Fruit fly (Drosophila melanogaster): ENCODE data around the gene ush.
A peak's percentile ranks its signal among the peaks of the same experiment; 100 is the strongest.

ush gene

dm6 chr2L:468745-469358, 7.2 kb upstream of the ush start (continued):
- TF ChIP-seq tio (GFP tag; optimal IDR thresholded peaks at IDR 0.05), result peak; percentile 55
- TF ChIP-seq Awh (GFP tag; IDR thresholded peaks at IDR 0.05), result peak; percentile 76
- TF ChIP-seq CG17186 (GFP tag; optimal IDR thresholded peaks at IDR 0.05), result peak; percentile 35
- TF ChIP-seq Xbp1 (GFP tag; optimal IDR thresholded peaks at IDR 0.05), result peak; percentile 72
- TF ChIP-seq Ravus (GFP tag; IDR thresholded peaks at IDR 0.05), result peak; percentile 31
- peak; percentile 76 for TF ChIP-seq Rfx (GFP tag; IDR thresholded peaks at IDR 0.05)
- TF ChIP-seq CG8388 (GFP tag; optimal IDR thresholded peaks at IDR 0.05), result peak; percentile 68
- peak; percentile 60 for TF ChIP-seq CG9932 (GFP tag; IDR thresholded peaks at IDR 0.05)
- TF ChIP-seq CHES-1-like (GFP tag; optimal IDR thresholded peaks at IDR 0.05), result peak; percentile 77
- peak; percentile 45 for TF ChIP-seq CG3163 (GFP tag; optimal IDR thresholded peaks at IDR 0.05)
- peak; percentile 55 for TF ChIP-seq CG9876 (GFP tag; optimal IDR thresholded peaks at IDR 0.05)
- peak; percentile 54 for TF ChIP-seq psq (GFP tag; optimal IDR thresholded peaks at IDR 0.05)
- peak; percentile 58 for TF ChIP-seq CG11398 (GFP tag; optimal IDR thresholded peaks at IDR 0.05)
- TF ChIP-seq Myb (GFP tag; optimal IDR thresholded peaks at IDR 0.05), result peak; percentile 66
- peak; percentile 72 for TF ChIP-seq CG16779 (GFP tag; IDR thresholded peaks at IDR 0.05)
- TF ChIP-seq dm (GFP tag; optimal IDR thresholded peaks at IDR 0.05), result peak; percentile 52
- peak; percentile 56 for TF ChIP-seq tap (tag; optimal IDR thresholded peaks at IDR 0.05)
- no peak for TF ChIP-seq CG34224 (GFP tag; IDR thresholded peaks at IDR 0.05; ENCODE audit: partially characterized antibody)
- TF ChIP-seq btn (GFP tag; optimal IDR thresholded peaks at IDR 0.05), result peak; percentile 41
- TF ChIP-seq chinmo (GFP tag; IDR thresholded peaks at IDR 0.05; ENCODE audit: partially characterized antibody), result 0 out of 4 replicates have a peak, but pooled peaks have one; percentile 63
- peak; percentile 69 for TF ChIP-seq CG12236 (GFP tag; optimal IDR thresholded peaks at IDR 0.05)
- peak; percentile 19 for TF ChIP-seq CG12299 (tag; optimal IDR thresholded peaks at IDR 0.05)
- TF ChIP-seq repo (GFP tag; optimal IDR thresholded peaks at IDR 0.05), result peak; percentile 51
- no peak for TF ChIP-seq Doc2 (GFP tag; IDR thresholded peaks at IDR 0.05)
- TF ChIP-seq ap (GFP tag; IDR thresholded peaks at IDR 0.05), result peak; percentile 73
- TF ChIP-seq CG7271 (tag; optimal IDR thresholded peaks at IDR 0.05), result no peak
- peak; percentile 77 for TF ChIP-seq CG12391 (tag; optimal IDR thresholded peaks at IDR 0.05)
- peak; percentile 39 for TF ChIP-seq CG31224 (GFP tag; IDR thresholded peaks at IDR 0.05)
- TF ChIP-seq vnd (GFP tag; IDR thresholded peaks at IDR 0.05; ENCODE audit: partially characterized antibody), result no peak
- TF ChIP-seq CG7786 (GFP tag; optimal IDR thresholded peaks at IDR 0.05), result peak; percentile 81
- TF ChIP-seq MBD-R2 (GFP tag; IDR thresholded peaks at IDR 0.05), result peak; percentile 26; the same call in 1 of the 2 replicates
- TF ChIP-seq zfh2 (GFP tag; optimal IDR thresholded peaks at IDR 0.05), result peak; percentile 76
- TF ChIP-seq CG6854 (GFP tag; optimal IDR thresholded peaks at IDR 0.05), result no peak
- TF ChIP-seq CG3726 (GFP tag; IDR thresholded peaks at IDR 0.05), result no peak
- TF ChIP-seq CG5245 (GFP tag; optimal IDR thresholded peaks at IDR 0.05), result peak; percentile 75
- TF ChIP-seq D19B (GFP tag; optimal IDR thresholded peaks at IDR 0.05), result peak; percentile 28
- TF ChIP-seq row (GFP tag; IDR thresholded peaks at IDR 0.05), result peak; percentile 76
- TF ChIP-seq jumu (GFP tag; optimal IDR thresholded peaks at IDR 0.05), result peak; percentile 69
- peak; percentile 64 for TF ChIP-seq crc (GFP tag; optimal IDR thresholded peaks at IDR 0.05)
- peak; percentile 84 for TF ChIP-seq Ptx1 (GFP tag; IDR thresholded peaks at IDR 0.05)
- peak; percentile 50; the same call in 1 of the 2 replicates for TF ChIP-seq danr (GFP tag; IDR thresholded peaks at IDR 0.05)
- peak; percentile 2 for TF ChIP-seq zen (tag; optimal IDR thresholded peaks at IDR 0.05)
- TF ChIP-seq CG17385 (GFP tag; optimal IDR thresholded peaks at IDR 0.05), result peak; percentile 68
- no peak for TF ChIP-seq CG9797 (GFP tag; optimal IDR thresholded peaks at IDR 0.05)
- peak; percentile 75 for TF ChIP-seq CG12659 (GFP tag; optimal IDR thresholded peaks at IDR 0.05)
- peak; percentile 74 for TF ChIP-seq CG4424 (GFP tag; optimal IDR thresholded peaks at IDR 0.05)
- TF ChIP-seq Neu2 (GFP tag; optimal IDR thresholded peaks at IDR 0.05; ENCODE audit: borderline replicate concordance), result no peak
- TF ChIP-seq sima (GFP tag; optimal IDR thresholded peaks at IDR 0.05), result no peak
- TF ChIP-seq CG18011 (GFP tag; optimal IDR thresholded peaks at IDR 0.05), result peak; percentile 18
- TF ChIP-seq Elba2 (GFP tag; optimal IDR thresholded peaks at IDR 0.05), result no peak

Data from whole organism, embryonic.